Fruit fly (Drosophila melanogaster): ENCODE data around the gene CG4374.

The CG4374 gene

DNA sequence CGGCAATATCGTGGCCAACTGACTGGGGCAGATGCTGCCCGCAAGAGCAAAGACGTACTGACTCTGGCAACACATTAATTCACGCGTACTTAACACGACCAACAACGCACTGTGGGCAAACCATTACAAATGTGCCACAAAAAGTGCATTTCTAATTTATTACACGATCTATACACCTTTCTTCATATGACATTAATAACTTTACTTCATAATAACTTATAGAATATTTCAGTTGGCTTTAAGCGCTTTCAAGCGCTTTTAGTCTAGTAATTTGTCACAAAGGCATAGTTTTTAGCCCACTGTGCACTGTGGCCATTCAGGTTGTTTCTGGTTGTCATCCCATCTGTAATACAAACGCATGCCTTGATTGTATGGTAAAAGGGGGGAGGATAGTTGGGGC lies 103.8 kb downstream of the CG4374 start:
- no peak for TF ChIP-seq CTCF (optimal IDR thresholded peaks at IDR 0.05)
- TF ChIP-seq CG8478 (optimal IDR thresholded peaks at IDR 0.05), result no peak

DNA sequence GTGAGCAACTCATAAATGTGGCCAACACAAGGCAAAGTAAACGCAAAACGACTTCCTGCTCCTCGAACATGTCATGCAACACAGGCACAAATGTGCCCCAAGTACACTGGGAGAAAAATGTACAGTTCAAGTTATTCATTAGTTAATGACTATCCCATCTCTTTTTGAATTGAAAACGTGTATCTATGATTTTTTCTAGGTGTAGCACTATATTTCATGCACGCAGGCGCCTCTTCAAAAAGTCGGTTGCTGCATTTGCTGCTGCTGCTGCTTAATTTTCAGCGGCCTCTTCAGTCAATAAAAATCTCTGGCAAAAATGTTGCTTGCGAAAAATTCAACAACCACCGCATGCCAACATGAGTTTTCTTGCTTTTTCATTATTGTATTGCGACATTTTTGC lies 104.5 kb downstream of the CG4374 start:
- TF ChIP-seq CTCF (optimal IDR thresholded peaks at IDR 0.05) (no peak), CG8478 (optimal IDR thresholded peaks at IDR 0.05) (no peak)

DNA sequence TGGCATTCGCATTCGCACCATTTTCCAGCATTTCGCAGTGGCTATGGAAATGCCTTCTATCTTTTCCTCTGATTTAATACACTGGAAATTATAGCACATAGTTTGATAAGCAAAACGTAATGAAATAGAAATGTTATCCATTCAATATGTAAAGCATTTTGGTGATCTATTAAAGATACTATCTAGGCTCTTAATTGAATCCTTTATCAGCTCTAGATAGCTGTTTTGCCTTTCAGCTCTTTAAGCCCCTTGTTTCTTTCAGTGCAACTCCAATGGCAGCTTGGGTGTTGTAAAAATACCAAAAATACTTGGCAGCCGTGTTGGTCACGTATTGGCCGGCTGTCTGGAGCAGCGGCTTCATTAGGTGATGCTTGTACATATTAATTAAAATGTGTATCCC lies 107.0 kb downstream of the CG4374 start:
- TF ChIP-seq CG8478 (optimal IDR thresholded peaks at IDR 0.05), result no peak
- no peak for TF ChIP-seq CTCF (optimal IDR thresholded peaks at IDR 0.05)

- no peak for TF ChIP-seq CTCF (optimal IDR thresholded peaks at IDR 0.05)
- no peak for TF ChIP-seq CG8478 (optimal IDR thresholded peaks at IDR 0.05)
Observed at dm6 chr3R:23363515-23364124, 108.5 kb downstream of the CG4374 start, which contains the start of gene CG4408. Gene CG4408, minus strand, starts transcription at chr3R:23363574.

dm6 chr3R:23360356-23360755 lies 111.7 kb downstream of the CG4374 start:
- TF ChIP-seq CG8478 (optimal IDR thresholded peaks at IDR 0.05), result peak; percentile 37
- no peak for TF ChIP-seq CTCF (optimal IDR thresholded peaks at IDR 0.05)

DNA sequence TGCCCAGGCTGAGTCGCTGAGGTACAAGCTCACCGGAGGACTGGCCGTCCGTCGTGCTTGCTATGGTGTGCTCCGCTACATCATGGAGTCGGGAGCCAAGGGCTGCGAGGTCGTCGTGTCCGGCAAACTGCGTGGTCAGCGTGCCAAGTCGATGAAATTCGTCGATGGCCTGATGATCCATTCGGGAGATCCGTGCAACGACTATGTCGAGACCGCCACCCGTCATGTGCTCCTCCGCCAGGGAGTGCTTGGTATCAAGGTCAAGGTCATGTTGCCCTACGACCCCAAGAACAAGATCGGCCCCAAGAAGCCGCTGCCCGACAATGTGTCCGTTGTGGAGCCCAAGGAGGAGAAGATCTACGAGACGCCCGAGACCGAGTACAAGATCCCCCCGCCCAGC lies 112.7 kb downstream of the CG4374 start:
- TF ChIP-seq CTCF (optimal IDR thresholded peaks at IDR 0.05) (no peak), CG8478 (optimal IDR thresholded peaks at IDR 0.05) (no peak)
